Fruit fly (Drosophila melanogaster): ENCODE data around the gene Proc-R.

Gene Proc-R

dm6 chrX:4691226-4691625, 16.5 kb upstream of the Proc-R start (continued):
- no peak for TF ChIP-seq CG33557 (GFP tag; optimal IDR thresholded peaks at IDR 0.05)
- no peak for TF ChIP-seq rib (GFP tag; IDR thresholded peaks at IDR 0.05)
- TF ChIP-seq nerfin-2 (GFP tag; IDR thresholded peaks at IDR 0.05; ENCODE audit: partially characterized antibody), result no peak
- TF ChIP-seq CG9797 (GFP tag; optimal IDR thresholded peaks at IDR 0.05), result no peak
- TF ChIP-seq Oaz (GFP tag; IDR thresholded peaks at IDR 0.05), result no peak
- TF ChIP-seq CG12744 (GFP tag; optimal IDR thresholded peaks at IDR 0.05), result no peak
- TF ChIP-seq CG3163 (GFP tag; optimal IDR thresholded peaks at IDR 0.05), result no peak
- no peak for TF ChIP-seq Dref (GFP tag; IDR thresholded peaks at IDR 0.05)
- peak; percentile 53 for TF ChIP-seq Sox102F (GFP tag; optimal IDR thresholded peaks at IDR 0.05)
- TF ChIP-seq nau (GFP tag; optimal IDR thresholded peaks at IDR 0.05), result no peak
- TF ChIP-seq CG18011 (GFP tag; optimal IDR thresholded peaks at IDR 0.05), result no peak
- no peak for TF ChIP-seq schlank (tag; optimal IDR thresholded peaks at IDR 0.05)
- peak; percentile 66 for TF ChIP-seq gem (tag; optimal IDR thresholded peaks at IDR 0.05)
- no peak for TF ChIP-seq Dll (GFP tag; IDR thresholded peaks at IDR 0.05; ENCODE audit: partially characterized antibody)
- no peak for TF ChIP-seq dm (GFP tag; optimal IDR thresholded peaks at IDR 0.05)
- TF ChIP-seq CG12071 (GFP tag; optimal IDR thresholded peaks at IDR 0.05), result no peak
- no peak for TF ChIP-seq fd3F (GFP tag; optimal IDR thresholded peaks at IDR 0.05)
- no peak for TF ChIP-seq Antp (GFP tag; optimal IDR thresholded peaks at IDR 0.05)
- TF ChIP-seq Rx (GFP tag; IDR thresholded peaks at IDR 0.05), result no peak
- no peak for TF ChIP-seq cad (GFP tag; optimal IDR thresholded peaks at IDR 0.05)
- TF ChIP-seq NFAT (GFP tag; IDR thresholded peaks at IDR 0.05), result no peak
- TF ChIP-seq slou (GFP tag; optimal IDR thresholded peaks at IDR 0.05), result no peak
- TF ChIP-seq Usf (GFP tag; optimal IDR thresholded peaks at IDR 0.05), result no peak
- TF ChIP-seq CG8290 (GFP tag; optimal IDR thresholded peaks at IDR 0.05), result no peak
- TF ChIP-seq CG8290 (tag; optimal IDR thresholded peaks at IDR 0.05), result no peak
- TF ChIP-seq CG14860 (GFP tag; IDR thresholded peaks at IDR 0.05; ENCODE audit: partially characterized antibody), result no peak
- peak; percentile 32 for TF ChIP-seq Xbp1 (GFP tag; optimal IDR thresholded peaks at IDR 0.05)
- TF ChIP-seq lab (GFP tag; optimal IDR thresholded peaks at IDR 0.05), result peak; percentile 81
- TF ChIP-seq dmrt99B (tag; optimal IDR thresholded peaks at IDR 0.05), result peak; percentile 34
- no peak for TF ChIP-seq CG13123 (GFP tag; optimal IDR thresholded peaks at IDR 0.05)
- TF ChIP-seq CG14441 (GFP tag; IDR thresholded peaks at IDR 0.05), result no peak
- no peak for TF ChIP-seq klu (GFP tag; IDR thresholded peaks at IDR 0.05)
- no peak for TF ChIP-seq grn (GFP tag; optimal IDR thresholded peaks at IDR 0.05)
- TF ChIP-seq sqz (GFP tag; optimal IDR thresholded peaks at IDR 0.05), result no peak
- no peak for TF ChIP-seq CG12942 (GFP tag; optimal IDR thresholded peaks at IDR 0.05)
- no peak for TF ChIP-seq kah (GFP tag; optimal IDR thresholded peaks at IDR 0.05)
- no peak for TF ChIP-seq CG6765 (GFP tag; optimal IDR thresholded peaks at IDR 0.05)
- TF ChIP-seq CG32772 (GFP tag; IDR thresholded peaks at IDR 0.05), result no peak
- TF ChIP-seq eve (GFP tag; optimal IDR thresholded peaks at IDR 0.05), result no peak
- no peak for TF ChIP-seq CG4360 (GFP tag; IDR thresholded peaks at IDR 0.05)
- peak; percentile 42 for TF ChIP-seq PHDP (tag; optimal IDR thresholded peaks at IDR 0.05)
- TF ChIP-seq CHES-1-like (GFP tag; optimal IDR thresholded peaks at IDR 0.05), result no peak
- TF ChIP-seq kay (GFP tag; optimal IDR thresholded peaks at IDR 0.05), result no peak
- no peak for TF ChIP-seq CG34376 (GFP tag; optimal IDR thresholded peaks at IDR 0.05)
- peak; percentile 56 for TF ChIP-seq CG2678 (tag; optimal IDR thresholded peaks at IDR 0.05)
- no peak for TF ChIP-seq hth (optimal IDR thresholded peaks at IDR 0.05)
- TF ChIP-seq BtbVII (GFP tag; optimal IDR thresholded peaks at IDR 0.05), result peak; percentile 1
- no peak for TF ChIP-seq mirr (GFP tag; optimal IDR thresholded peaks at IDR 0.05)
- no peak for TF ChIP-seq CG4730 (GFP tag; IDR thresholded peaks at IDR 0.05)
- TF ChIP-seq CG6254 (GFP tag; optimal IDR thresholded peaks at IDR 0.05), result no peak
- TF ChIP-seq NC2β (GFP tag; optimal IDR thresholded peaks at IDR 0.05), result no peak
- TF ChIP-seq pnt (GFP tag; optimal IDR thresholded peaks at IDR 0.05), result no peak
- TF ChIP-seq zen2 (GFP tag; IDR thresholded peaks at IDR 0.05; ENCODE audit: partially characterized antibody), result no peak

Data from whole organism, embryonic.